Fruit fly (Drosophila melanogaster): Measurements from ENCODE around the gene CG17834.

CG17834 gene

DNA sequence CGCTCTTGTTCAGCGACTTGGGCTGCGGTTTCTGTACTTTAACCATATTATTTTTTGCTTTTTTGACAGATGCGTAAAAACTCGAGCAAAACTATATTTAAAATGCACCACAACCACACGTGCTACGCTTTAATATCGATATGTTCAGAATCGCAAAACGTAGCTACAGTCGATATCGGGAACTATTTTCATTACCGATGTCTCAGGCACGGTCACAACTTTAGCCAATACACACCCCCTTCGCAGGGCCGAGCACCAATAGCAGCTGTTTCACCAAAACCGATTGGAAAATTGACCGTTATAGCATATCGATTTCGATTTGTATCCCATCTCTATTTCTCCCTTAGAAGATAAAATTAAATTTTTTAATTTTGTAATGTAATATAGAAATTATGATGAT is 17.2 kb upstream of the CG17834 start, which contains the start of gene CG13096 (continued):
- TF ChIP-seq vfl (GFP tag; optimal IDR thresholded peaks at IDR 0.05) (no peak), Abd-B (GFP tag; optimal IDR thresholded peaks at IDR 0.05) (peak; percentile 55), Ravus (GFP tag; IDR thresholded peaks at IDR 0.05) (no peak), CG7556 (GFP tag; optimal IDR thresholded peaks at IDR 0.05) (no peak), luna (GFP tag; optimal IDR thresholded peaks at IDR 0.05) (no peak), dan (GFP tag; IDR thresholded peaks at IDR 0.05) (no peak), lilli (GFP tag; optimal IDR thresholded peaks at IDR 0.05) (peak; percentile 47), CG31224 (GFP tag; IDR thresholded peaks at IDR 0.05) (no peak), CG3065 (GFP tag; optimal IDR thresholded peaks at IDR 0.05) (no peak), CG6175 (GFP tag; IDR thresholded peaks at IDR 0.05) (no peak), Blimp-1 (GFP tag; optimal IDR thresholded peaks at IDR 0.05) (no peak), Pdp1 (GFP tag; optimal IDR thresholded peaks at IDR 0.05) (no peak), bbx (GFP tag; IDR thresholded peaks at IDR 0.05; ENCODE audit: partially characterized antibody) (peak; percentile 99), CG4328 (GFP tag; optimal IDR thresholded peaks at IDR 0.05) (no peak), nom (GFP tag; optimal IDR thresholded peaks at IDR 0.05) (no peak), Hmx (GFP tag; optimal IDR thresholded peaks at IDR 0.05) (no peak), CG17359 (tag; optimal IDR thresholded peaks at IDR 0.05) (no peak), gce (GFP tag; IDR thresholded peaks at IDR 0.05) (no peak), CG10274 (GFP tag; optimal IDR thresholded peaks at IDR 0.05) (no peak), bigmax (GFP tag; optimal IDR thresholded peaks at IDR 0.05) (peak; percentile 50), CG10979 (tag; optimal IDR thresholded peaks at IDR 0.05) (no peak), wor (GFP tag; IDR thresholded peaks at IDR 0.05) (no peak), Opbp (GFP tag; IDR thresholded peaks at IDR 0.05; ENCODE audit: partially characterized antibody) (peak; percentile 98), slbo (GFP tag; IDR thresholded peaks at IDR 0.05) (peak; percentile 27; the same call in 1 of the 2 replicates), wdn (GFP tag; IDR thresholded peaks at IDR 0.05) (no peak), Dip2 (GFP tag; IDR thresholded peaks at IDR 0.05) (no peak), CG14965 (GFP tag; optimal IDR thresholded peaks at IDR 0.05; ENCODE audit: borderline replicate concordance) (no peak), CG1647 (GFP tag; optimal IDR thresholded peaks at IDR 0.05) (no peak), kay (GFP tag; optimal IDR thresholded peaks at IDR 0.05) (no peak), CG10959 (GFP tag; IDR thresholded peaks at IDR 0.05) (no peak), CG18599 (GFP tag; optimal IDR thresholded peaks at IDR 0.05) (no peak), CG10267 (tag; optimal IDR thresholded peaks at IDR 0.05) (peak; percentile 74), Doc3 (GFP tag; IDR thresholded peaks at IDR 0.05; ENCODE audit: partially characterized antibody) (peak; percentile 98), NK7.1 (GFP tag; optimal IDR thresholded peaks at IDR 0.05) (no peak), insv (GFP tag; optimal IDR thresholded peaks at IDR 0.05) (peak in 1 of 2 experiments; percentile 37), Dad (GFP tag; optimal IDR thresholded peaks at IDR 0.05) (peak; percentile 22), CG6854 (GFP tag; optimal IDR thresholded peaks at IDR 0.05) (no peak), disco-r (GFP tag; optimal IDR thresholded peaks at IDR 0.05) (no peak), cad (GFP tag; optimal IDR thresholded peaks at IDR 0.05) (no peak), danr (GFP tag; IDR thresholded peaks at IDR 0.05) (no peak), chif (GFP tag; optimal IDR thresholded peaks at IDR 0.05) (no peak), GATAe (GFP tag; conservative IDR thresholded peaks at IDR 0.05) (no peak), CG3163 (GFP tag; optimal IDR thresholded peaks at IDR 0.05) (no peak), CG9609 (GFP tag; optimal IDR thresholded peaks at IDR 0.05) (peak; percentile 35), tup (GFP tag; optimal IDR thresholded peaks at IDR 0.05) (no peak), CG1832 (GFP tag; optimal IDR thresholded peaks at IDR 0.05) (no peak), lbe (GFP tag; optimal IDR thresholded peaks at IDR 0.05) (no peak), E2f2 (GFP tag; IDR thresholded peaks at IDR 0.05) (peak; percentile 86), CG2712 (tag; optimal IDR thresholded peaks at IDR 0.05) (peak; percentile 65), CG4617 (GFP tag; optimal IDR thresholded peaks at IDR 0.05; ENCODE audit: borderline replicate concordance) (peak; percentile 46), eyg (GFP tag; optimal IDR thresholded peaks at IDR 0.05) (no peak), CG12104 (GFP tag; optimal IDR thresholded peaks at IDR 0.05) (no peak)
